Worm (Caenorhabditis elegans) whole organism, L4 larva: ENCODE data around the gene asp-19.

ENCODE experiments used
- D1046.2 ChIP-seq: fragments of 200-800 bp; sonication (Bioruptor generic); IDR thresholded peaks from 2 replicates; pipeline ENCODE4 v1.3.6; 2022; ENCODE audit warnings: missing genetic modification characterization, missing compliant biosample characterization
- F44E2.7 ChIP-seq: fragments of 200-800 bp; sonication (Bioruptor generic); IDR thresholded peaks from 2 replicates; pipeline ENCODE4 v2.1.2; 2022; ENCODE audit warnings: missing genetic modification characterization, missing compliant biosample characterization
- Y105C5A.15 ChIP-seq: fragments of 200-800 bp; sonication (Bioruptor generic); IDR thresholded peaks from 2 replicates; pipeline ENCODE4 v1.3.6; 2022; ENCODE audit warnings: missing genetic modification characterization, missing compliant biosample characterization
- Y5F2A.4 ChIP-seq: fragments of 200-800 bp; sonication (Bioruptor generic); optimal IDR thresholded peaks from 2 replicates; lab custom pipeline; 2018; ENCODE audit warnings: mild to moderate bottlenecking, missing genetic modification characterization, missing compliant biosample characterization
- ZK337.2 ChIP-seq: fragments of 200-800 bp; sonication (Bioruptor generic); IDR thresholded peaks from 2 replicates; pipeline ENCODE4 v1.3.6; 2022; ENCODE audit warnings: missing genetic modification reagents, missing genetic modification characterization, missing compliant biosample characterization
- aha-1 ChIP-seq: fragments of 150-350 bp; peaks from one replicate; lab custom pipeline; 2014; ENCODE audit warnings: missing biosample characterization, missing genetic modification characterization
- attf-4 ChIP-seq: sonication (generic microtip); optimal IDR thresholded peaks from 3 replicates; lab custom pipeline; 2017; ENCODE audit warnings: missing biosample characterization, missing genetic modification characterization
- ceh-28 ChIP-seq: fragments of 150-350 bp; optimal IDR thresholded peaks from 2 replicates; lab custom pipeline; 2014; ENCODE audit warnings: missing biosample characterization, missing genetic modification reagents, missing genetic modification characterization
- ceh-32 ChIP-seq: sonication (generic microtip); optimal IDR thresholded peaks from 2 replicates; lab custom pipeline; 2016; ENCODE audit warnings: mild to moderate bottlenecking, missing genetic modification characterization, missing compliant biosample characterization; ENCODE audit not compliant: poor library complexity
- ceh-82 ChIP-seq: sonication (generic microtip); optimal IDR thresholded peaks from 2 replicates; lab custom pipeline; 2017; ENCODE audit warnings: missing biosample characterization, missing genetic modification characterization
- daf-16 ChIP-seq, 3 experiments: sonication (generic microtip); optimal IDR thresholded peaks; 2 replicates each; lab custom pipeline; 2016 to 2017; ENCODE audit warnings: missing genetic modification characterization in 3 of 3, missing genetic modification reagents in 3 of 3, mild to moderate bottlenecking in 2 of 3, missing compliant biosample characterization in 2 of 3, missing biosample characterization in 1 of 3, moderate library complexity in 1 of 3
- dmd-6 ChIP-seq: fragments of 200-800 bp; sonication (Bioruptor generic); IDR thresholded peaks from 2 replicates; pipeline ENCODE4 v1.3.6; 2022; ENCODE audit warnings: missing genetic modification reagents, missing genetic modification characterization, missing compliant biosample characterization
- egl-43 ChIP-seq: fragments of 200-800 bp; sonication (Bioruptor generic); IDR thresholded peaks from 2 replicates; pipeline ENCODE4 v1.3.6; 2022; ENCODE audit warnings: missing genetic modification reagents, missing genetic modification characterization, missing compliant biosample characterization
- hlh-11 ChIP-seq: fragments of 200-800 bp; sonication (Bioruptor generic); optimal IDR thresholded peaks from 2 replicates; lab custom pipeline; 2018; ENCODE audit warnings: mild to moderate bottlenecking, missing genetic modification characterization, missing compliant biosample characterization
- lir-3 ChIP-seq: sonication (generic microtip); optimal IDR thresholded peaks from 2 replicates; lab custom pipeline; 2016; ENCODE audit warnings: mild to moderate bottlenecking, missing genetic modification characterization, missing compliant biosample characterization
- madf-5 ChIP-seq, 2 experiments: fragments of 200-800 bp; sonication (Bioruptor generic); IDR thresholded peaks; 2 replicates each; pipeline ENCODE4 v1.3.6; 2022; ENCODE audit warnings: missing compliant biosample characterization in 2 of 2, missing genetic modification characterization in 2 of 2
- mes-2 ChIP-seq: sonication (generic microtip); optimal IDR thresholded peaks from 2 replicates; lab custom pipeline; 2016; ENCODE audit warnings: missing genotype, mild to moderate bottlenecking, missing genetic modification characterization, missing compliant biosample characterization; ENCODE audit not compliant: poor library complexity, severe bottlenecking
- mxl-2 ChIP-seq: fragments of 200-800 bp; sonication (Bioruptor generic); conservative IDR thresholded peaks from 2 replicates; pipeline ENCODE4 v1.3.6; 2022; ENCODE audit warnings: missing genetic modification reagents, missing genetic modification characterization, missing compliant biosample characterization
- nhr-102 ChIP-seq: sonication (generic microtip); optimal IDR thresholded peaks from 2 replicates; lab custom pipeline; 2016; ENCODE audit warnings: mild to moderate bottlenecking, missing genetic modification characterization, moderate library complexity, missing compliant biosample characterization
- nhr-11 ChIP-seq: fragments of 150-350 bp; optimal IDR thresholded peaks from 2 replicates; lab custom pipeline; 2014; ENCODE audit warnings: missing biosample characterization, missing genetic modification characterization
- nhr-111 ChIP-seq: fragments of 200-800 bp; sonication (Bioruptor generic); optimal IDR thresholded peaks from 2 replicates; lab custom pipeline; 2018; ENCODE audit warnings: mild to moderate bottlenecking, missing genetic modification characterization, missing compliant biosample characterization
- nhr-28 ChIP-seq: fragments of 150-350 bp; optimal IDR thresholded peaks from 2 replicates; lab custom pipeline; 2014; ENCODE audit warnings: missing biosample characterization, missing genetic modification characterization
- nhr-48 ChIP-seq: sonication (generic microtip); optimal IDR thresholded peaks from 2 replicates; lab custom pipeline; 2016; ENCODE audit warnings: mild to moderate bottlenecking, missing genetic modification characterization, missing compliant biosample characterization
- nhr-76 ChIP-seq: fragments of 150-350 bp; optimal IDR thresholded peaks from 2 replicates; lab custom pipeline; 2014; ENCODE audit warnings: missing biosample characterization, missing genetic modification characterization
- nhr-77 ChIP-seq: fragments of 150-350 bp; optimal IDR thresholded peaks from 2 replicates; lab custom pipeline; 2014; ENCODE audit warnings: missing biosample characterization, missing genetic modification characterization
- pha-4 ChIP-seq, 2 experiments: fragments of 150-350 bp in 1 of 2; fragments of 200-800 bp in 1 of 2; sonication (Bioruptor generic) in 1 of 2; IDR thresholded peaks in 1 of 2; optimal IDR thresholded peaks in 1 of 2; 2 replicates each; pipeline versions ENCODE4 v1.3.6 to Lab custom; 2014 to 2022; ENCODE audit warnings: missing genetic modification characterization in 2 of 2, missing genetic modification reagents in 2 of 2, missing biosample characterization in 1 of 2, missing compliant biosample characterization in 1 of 2
- pqm-1 ChIP-seq: sonication (generic microtip); optimal IDR thresholded peaks from 2 replicates; lab custom pipeline; 2017; ENCODE audit warnings: missing biosample characterization, missing genetic modification characterization
- sdz-12 ChIP-seq: fragments of 200-800 bp; sonication (Bioruptor generic); optimal IDR thresholded peaks from 2 replicates; lab custom pipeline; 2018; ENCODE audit warnings: mild to moderate bottlenecking, missing genetic modification characterization, missing compliant biosample characterization
- set-16 ChIP-seq: fragments of 200-800 bp; sonication (Bioruptor generic); IDR thresholded peaks from 2 replicates; pipeline ENCODE4 v1.3.6; 2022; ENCODE audit warnings: missing genetic modification reagents, missing genetic modification characterization, missing compliant biosample characterization
- unc-39 ChIP-seq: sonication (generic microtip); optimal IDR thresholded peaks from 2 replicates; lab custom pipeline; 2017; ENCODE audit warnings: missing biosample characterization, missing genetic modification characterization
- unc-62 ChIP-seq, 3 experiments: fragments of 150-350 bp in 1 of 3; sonication (generic microtip); optimal IDR thresholded peaks in 2 of 3; peaks in 1 of 3; 1 replicate in 1 of 3; 2 replicates in 2 of 3; lab custom pipeline; 2014 to 2017; ENCODE audit warnings: missing biosample characterization in 3 of 3, missing genetic modification characterization in 3 of 3, missing genetic modification reagents in 3 of 3, missing genotype in 1 of 3
- zip-11 ChIP-seq: fragments of 200-800 bp; sonication (Bioruptor generic); IDR thresholded peaks from 2 replicates; pipeline ENCODE4 v1.3.6; 2022; ENCODE audit warnings: missing genetic modification characterization, missing compliant biosample characterization
- zip-2 ChIP-seq: fragments of 150-350 bp; optimal IDR thresholded peaks from 2 replicates; lab custom pipeline; 2014; ENCODE audit warnings: missing biosample characterization, missing genetic modification characterization

asp-19 gene

ce11 chrV:18705319-18706062 is 23.7 kb downstream of the asp-19 start (continued):
- no peak for TF ChIP-seq ceh-28 (tag; lab: Kevin White, UChicago)
- TF ChIP-seq F44E2.7 (GFP tag; lab: Robert Waterston, UW) = 0 out of 2 replicates have a peak, but pooled peaks have one; percentile 2
- TF ChIP-seq, all 104 proteins: peak for 9

- peak; percentile 74 for TF ChIP-seq hlh-11 (tag; lab: Kevin White, UChicago)
- no peak for TF ChIP-seq daf-16 (GFP tag; optimal IDR thresholded peaks at IDR 0.05; lab: Kevin White, UChicago)
- TF ChIP-seq daf-16 (tag; optimal IDR thresholded peaks at IDR 0.05; lab: Kevin White, UChicago) = peak; percentile 80
- TF ChIP-seq nhr-77 (tag; lab: Kevin White, UChicago) = peak; percentile 3
- TF ChIP-seq nhr-48 = peak; percentile 57
- TF ChIP-seq mes-2 = no peak
- no peak for TF ChIP-seq nhr-102
- TF ChIP-seq pqm-1 (tag; lab: Kevin White, UChicago) = peak; percentile 79
- TF ChIP-seq zip-2 (tag; lab: Kevin White, UChicago) = no peak
- no peak for TF ChIP-seq aha-1 (tag; lab: Kevin White, UChicago)
- TF ChIP-seq dmd-6 = peak; percentile 52; the same call in 1 of the 2 replicates
- peak; percentile 77 for TF ChIP-seq nhr-28 (tag; lab: Kevin White, UChicago)
Observed at ce11 chrV:18701306-18701705, 27.9 kb downstream of the asp-19 start, which contains the start of gene Y69H2.9. Gene Y69H2.9 (plus strand): TSS chrV:18701538.

- TF ChIP-seq madf-5 (GFP tag; IDR thresholded peaks at IDR 0.05; lab: Robert Waterston, UW) (no peak), sdz-12 (GFP tag; lab: Kevin White, UChicago) (no peak), attf-4 (no peak), unc-62 (GFP tag; optimal IDR thresholded peaks at IDR 0.05 in 1 of 2; lab: Kevin White, UChicago) (no peak), unc-62 (tag; optimal IDR thresholded peaks at IDR 0.05; lab: Kevin White, UChicago) (no peak), nhr-11 (tag; lab: Kevin White, UChicago) (no peak), nhr-111 (GFP tag; lab: Kevin White, UChicago) (no peak), ceh-32 (tag; lab: Kevin White, UChicago) (no peak), D1046.2 (no peak), unc-39 (tag; lab: Kevin White, UChicago) (no peak), nhr-76 (tag; lab: Kevin White, UChicago) (no peak), Y105C5A.15 (GFP tag; lab: Robert Waterston, UW) (no peak), pha-4 (GFP tag; IDR thresholded peaks at IDR 0.05; lab: Robert Waterston, UW) (no peak), pha-4 (tag; optimal IDR thresholded peaks at IDR 0.05; lab: Kevin White, UChicago) (no peak), pqm-1 (tag; lab: Kevin White, UChicago) (no peak), Y5F2A.4 (GFP tag; lab: Kevin White, UChicago) (no peak), egl-43 (0 out of 2 replicates have a peak, but pooled peaks have one; percentile 46), mxl-2 (GFP tag; lab: Robert Waterston, UW) (no peak), ZK337.2 (no peak), aha-1 (tag; lab: Kevin White, UChicago) (peak; percentile 51), lir-3 (no peak), F44E2.7 (GFP tag; lab: Robert Waterston, UW) (no peak), ceh-82 (tag; lab: Kevin White, UChicago) (no peak), set-16 (GFP tag; lab: Robert Waterston, UW) (peak; percentile 84)
Observed at ce11 chrV:18699326-18699725, 29.8 kb downstream of the asp-19 start, which contains the start of gene nhr-241. Gene nhr-241 (plus strand): TSS chrV:18699451.

ce11 chrV:18695469-18695868 is 33.7 kb downstream of the asp-19 start:
- TF ChIP-seq zip-11 (no peak), nhr-28 (tag; lab: Kevin White, UChicago) (no peak), egl-43 (0 out of 2 replicates have a peak, but pooled peaks have one; percentile 3), set-16 (GFP tag; lab: Robert Waterston, UW) (peak; percentile 56; the same call in 1 of the 2 replicates)
